Worm (Caenorhabditis elegans): ENCODE data around the gene pgap-3.

pgap-3 gene

DNA sequence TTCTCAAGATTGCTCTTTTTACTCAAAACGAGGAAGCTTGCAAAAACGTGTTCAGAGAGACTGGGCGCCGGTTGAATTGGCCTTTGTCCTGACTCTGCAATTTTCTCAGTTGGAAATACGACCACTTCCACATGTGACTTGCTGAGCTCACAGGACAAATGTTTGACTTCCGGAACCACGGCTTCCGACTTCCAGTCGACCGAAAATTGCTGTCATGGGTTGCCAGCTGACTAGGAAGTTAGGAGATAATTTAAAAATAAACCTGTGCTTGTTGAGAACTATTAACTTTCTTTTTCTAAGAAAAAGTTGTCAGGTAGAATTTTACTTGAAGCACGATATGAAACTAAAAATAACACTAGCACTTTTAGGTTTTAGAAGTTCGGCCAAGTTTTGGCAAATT lies 16.1 kb downstream of the pgap-3 start:
- TF ChIP-seq tlf-1 (GFP tag; optimal IDR thresholded peaks at IDR 0.05) (no peak), sea-2 (GFP tag; IDR thresholded peaks at IDR 0.05) (no peak), rec-8 (tag; optimal IDR thresholded peaks at IDR 0.05) (no peak), madf-3 (GFP tag; IDR thresholded peaks at IDR 0.05) (no peak), ztf-28 (GFP tag; IDR thresholded peaks at IDR 0.05) (no peak), F49E8.2 (tag; optimal IDR thresholded peaks at IDR 0.05; ENCODE audit: insufficient read depth) (no peak), attf-5 (GFP tag; optimal IDR thresholded peaks at IDR 0.05) (no peak), Y79H2A.3 (GFP tag; conservative IDR thresholded peaks at IDR 0.05) (no peak), Y53F4B.3 (GFP tag; IDR thresholded peaks at IDR 0.05) (no peak), hsf-1 (GFP tag; IDR thresholded peaks at IDR 0.05) (no peak), let-607 (tag; optimal IDR thresholded peaks at IDR 0.05) (no peak), hlh-12 (tag; optimal IDR thresholded peaks at IDR 0.05) (no peak), F57C9.4 (tag; optimal IDR thresholded peaks at IDR 0.05) (no peak), tbx-9 (tag; optimal IDR thresholded peaks at IDR 0.05; ENCODE audit: borderline replicate concordance) (no peak)

DNA sequence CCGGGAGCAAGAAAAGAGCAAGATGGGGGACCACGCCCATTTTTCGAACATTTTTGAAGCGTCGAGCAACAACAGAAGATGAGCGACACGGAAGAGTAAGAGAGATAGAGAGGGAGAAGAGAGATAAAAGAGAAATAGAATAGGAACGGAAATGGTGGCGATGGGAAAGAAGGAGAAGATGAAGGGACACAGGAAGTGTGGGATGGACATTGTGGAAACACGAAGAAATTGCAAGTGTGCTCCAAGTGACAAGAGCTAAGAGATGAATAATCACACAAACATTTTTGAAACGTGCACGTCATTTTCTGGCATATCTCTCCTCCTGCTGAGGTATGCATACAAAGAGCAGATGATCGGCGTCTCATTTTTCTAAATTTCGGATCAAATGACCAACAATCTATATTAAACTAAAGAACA lies 17.2 kb downstream of the pgap-3 start:
- TF ChIP-seq K12H6.12 (tag; optimal IDR thresholded peaks at IDR 0.05) (peak; percentile 58), nfyb-1 (GFP tag; IDR thresholded peaks at IDR 0.05) (0 out of 2 replicates have a peak, but pooled peaks have one; percentile 16), lin-35 (GFP tag; optimal IDR thresholded peaks at IDR 0.05) (peak in 1 of 3 experiments; percentile 49), cebp-1 (GFP tag; IDR thresholded peaks at IDR 0.05) (no peak), cebp-1 (tag; optimal IDR thresholded peaks at IDR 0.05) (peak; percentile 17), mcd-1 (GFP tag; IDR thresholded peaks at IDR 0.05) (0 out of 2 replicates have a peak, but pooled peaks have one; percentile 28), chd-7 (tag; optimal IDR thresholded peaks at IDR 0.05) (no peak), zfh-2 (GFP tag; conservative IDR thresholded peaks at IDR 0.05) (peak; percentile 46), dpl-1 (GFP tag; optimal IDR thresholded peaks at IDR 0.05) (no peak)

DNA sequence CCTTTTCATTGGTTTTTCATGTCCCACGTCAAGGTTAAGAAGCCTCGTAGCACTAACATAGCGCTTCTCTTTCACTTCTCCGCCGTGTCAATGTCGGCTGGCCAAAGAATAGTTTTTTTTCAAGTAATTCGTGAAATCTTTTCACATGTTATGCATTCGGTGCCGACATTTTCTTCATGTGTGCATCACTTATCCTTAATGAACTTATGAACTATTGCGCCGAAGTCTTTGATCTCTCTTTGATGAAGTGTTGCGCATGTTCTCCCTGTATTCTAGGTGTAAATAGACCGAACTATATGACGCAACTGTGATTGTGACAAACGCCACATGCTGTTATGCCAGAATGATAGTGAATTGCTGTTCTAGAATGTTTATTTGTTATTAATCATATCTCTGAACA lies 25.6 kb downstream of the pgap-3 start:
- TF ChIP-seq D2030.7 (GFP tag; IDR thresholded peaks at IDR 0.05), result no peak
- TF ChIP-seq ceh-40 (GFP tag; IDR thresholded peaks at IDR 0.05), result no peak
- no peak for TF ChIP-seq nhr-179 (tag; optimal IDR thresholded peaks at IDR 0.05)
- TF ChIP-seq lag-1 (GFP tag; IDR thresholded peaks at IDR 0.05), result no peak
- TF ChIP-seq snpc-4 (GFP tag; optimal IDR thresholded peaks at IDR 0.05), result no peak
- TF ChIP-seq snpc-4 (tag; optimal IDR thresholded peaks at IDR 0.05), result no peak
- no peak for TF ChIP-seq rec-8 (tag; optimal IDR thresholded peaks at IDR 0.05)
- no peak for TF ChIP-seq F57C9.4 (tag; optimal IDR thresholded peaks at IDR 0.05)
- no peak for TF ChIP-seq atf-7 (tag; optimal IDR thresholded peaks at IDR 0.05)
- no peak for TF ChIP-seq attf-6 (GFP tag; IDR thresholded peaks at IDR 0.05)
- no peak for TF ChIP-seq Y79H2A.3 (GFP tag; conservative IDR thresholded peaks at IDR 0.05)
- TF ChIP-seq athp-1 (tag; optimal IDR thresholded peaks at IDR 0.05), result no peak
- no peak for TF ChIP-seq F22D6.2 (tag; optimal IDR thresholded peaks at IDR 0.05)

DNA sequence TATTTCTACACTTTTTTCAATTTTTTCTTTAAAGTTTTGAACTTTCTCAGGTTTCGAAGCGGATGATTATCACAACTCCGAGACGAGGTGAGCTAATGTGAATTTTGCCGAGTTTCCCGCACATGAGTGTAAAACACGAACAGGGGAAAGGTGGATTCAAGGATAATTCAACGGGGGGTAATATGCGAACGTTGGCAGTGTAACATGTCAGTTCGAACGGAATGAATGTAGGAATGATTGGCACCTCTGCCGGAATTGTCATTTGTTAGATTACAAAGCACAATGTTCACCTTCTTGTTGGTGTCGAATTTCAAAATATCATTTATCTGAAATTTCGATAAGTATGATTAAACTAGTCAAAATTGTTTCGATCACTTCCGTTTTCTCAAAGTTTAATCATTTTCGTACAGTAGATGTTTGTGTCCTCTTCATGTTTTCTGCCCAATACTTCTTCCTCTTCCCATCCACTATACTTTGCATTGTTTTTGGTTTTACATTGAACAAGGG lies 28.7 kb downstream of the pgap-3 start, which contains the start of gene picc-1:
Gene picc-1, plus strand, starts transcription at position 51 of the 507 bp plus-strand sequence.
- TF ChIP-seq ceh-27 (GFP tag; optimal IDR thresholded peaks at IDR 0.05) (no peak), ztf-3 (GFP tag; optimal IDR thresholded peaks at IDR 0.05) (no peak), ccch-3 (GFP tag; optimal IDR thresholded peaks at IDR 0.05) (no peak), dox-1 (GFP tag; IDR thresholded peaks at IDR 0.05) (0 out of 2 replicates have a peak, but pooled peaks have one; percentile 18), lin-54 (GFP tag; optimal IDR thresholded peaks at IDR 0.05) (peak; percentile 29), chd-7 (tag; optimal IDR thresholded peaks at IDR 0.05) (peak; percentile 50), F39B2.1 (GFP tag; IDR thresholded peaks at IDR 0.05) (no peak), lin-40 (tag; optimal IDR thresholded peaks at IDR 0.05) (peak; percentile 25), nhr-120 (GFP tag; IDR thresholded peaks at IDR 0.05) (peak; percentile 85; the same call in 1 of the 2 replicates), attf-3 (GFP tag; conservative IDR thresholded peaks at IDR 0.05) (peak; percentile 42; the same call in 1 of the 2 replicates), nfya-2 (GFP tag; IDR thresholded peaks at IDR 0.05) (no peak), hsf-1 (GFP tag; IDR thresholded peaks at IDR 0.05) (0 out of 2 replicates have a peak, but pooled peaks have one; percentile 51), somi-1 (GFP tag; optimal IDR thresholded peaks at IDR 0.05) (no peak), pha-4 (tag; optimal IDR thresholded peaks at IDR 0.05) (no peak)

Data from whole organism, young adult.